Worm (Caenorhabditis elegans): ENCODE results near the gene H37A05.2.

- TF ChIP-seq nhr-12 (tag; optimal IDR thresholded peaks at IDR 0.05) (no peak), flh-1 (GFP tag; optimal IDR thresholded peaks at IDR 0.05) (no peak), unc-62 (GFP tag; optimal IDR thresholded peaks at IDR 0.05) (no peak), lin-32 (GFP tag; optimal IDR thresholded peaks at IDR 0.05) (no peak), unc-39 (tag; optimal IDR thresholded peaks at IDR 0.05) (no peak), elt-3 (tag; optimal IDR thresholded peaks at IDR 0.05) (no peak), ceh-83 (GFP tag; optimal IDR thresholded peaks at IDR 0.05) (no peak), ztf-11 (tag; optimal IDR thresholded peaks at IDR 0.05) (no peak), blmp-1 (tag; optimal IDR thresholded peaks at IDR 0.05) (no peak), lsy-2 (tag; optimal IDR thresholded peaks at IDR 0.05) (no peak), cnd-1 (tag; optimal IDR thresholded peaks at IDR 0.05) (no peak), tbx-8 (GFP tag; optimal IDR thresholded peaks at IDR 0.05) (no peak)
Measured at ce11 chrV:13647185-13647584, 13.1 kb upstream of the H37A05.2 start.

Data from whole organism, mixed stage, embryonic.